Fruit fly (Drosophila melanogaster) whole organism, embryonic: Measurements from ENCODE around the gene CG18268.

ENCODE experiments used
- ATbp ChIP-seq: fragments of 200-800 bp; sonication (Bioruptor generic); optimal IDR thresholded peaks from 2 replicates; lab custom pipeline; 2017; ENCODE audit warnings: missing biosample characterization, mild to moderate bottlenecking, missing genetic modification characterization, missing genetic modification reagents
- Adf1 ChIP-seq: fragments of 200-800 bp; sonication (Bioruptor generic); IDR thresholded peaks from 2 replicates; pipeline ENCODE4 v1.3.6; 2022; ENCODE audit warnings: missing biosample characterization, missing genetic modification characterization
- Asciz ChIP-seq: fragments of 200-800 bp; sonication (Bioruptor generic); optimal IDR thresholded peaks from 2 replicates; lab custom pipeline; 2017; ENCODE audit warnings: missing biosample characterization, mild to moderate bottlenecking, missing genetic modification characterization, missing genetic modification reagents
- CG1024 ChIP-seq: fragments of 200-800 bp; sonication (Bioruptor generic); IDR thresholded peaks from 2 replicates; pipeline ENCODE4 v1.3.6; 2022; ENCODE audit warnings: missing biosample characterization, missing genetic modification characterization
- CG10274 ChIP-seq: fragments of 200-800 bp; sonication (Bioruptor generic); optimal IDR thresholded peaks from 3 replicates; lab custom pipeline; 2017; ENCODE audit warnings: missing biosample characterization, mild to moderate bottlenecking, missing genetic modification characterization
- CG11398 ChIP-seq: fragments of 200-800 bp; sonication (Bioruptor generic); optimal IDR thresholded peaks from 2 replicates; lab custom pipeline; 2016; ENCODE audit warnings: missing biosample characterization, missing genetic modification characterization
- CG11696 ChIP-seq: fragments of 200-800 bp; sonication (Bioruptor generic); IDR thresholded peaks from 2 replicates; pipeline ENCODE4 v1.3.6; 2022; ENCODE audit warnings: missing biosample characterization, missing genetic modification characterization
- CG12071 ChIP-seq: fragments of 200-800 bp; sonication (Bioruptor generic); optimal IDR thresholded peaks from 3 replicates; lab custom pipeline; 2018; ENCODE audit warnings: missing biosample characterization, mild to moderate bottlenecking, missing genetic modification characterization
- CG12219 ChIP-seq: fragments of 200-800 bp; sonication (Bioruptor generic); optimal IDR thresholded peaks from 3 replicates; lab custom pipeline; 2018; ENCODE audit warnings: missing biosample characterization, mild to moderate bottlenecking, missing genetic modification characterization
- CG13424 ChIP-seq: fragments of 200-800 bp; sonication (Bioruptor generic); optimal IDR thresholded peaks from 2 replicates; lab custom pipeline; 2019; ENCODE audit warnings: missing biosample characterization, mild to moderate bottlenecking, missing genetic modification characterization, moderate library complexity
- CG15269 ChIP-seq: fragments of 200-800 bp; sonication (Bioruptor generic); optimal IDR thresholded peaks from 2 replicates; lab custom pipeline; 2018; ENCODE audit warnings: missing biosample characterization, mild to moderate bottlenecking, missing genetic modification characterization, moderate library complexity
- CG1529 ChIP-seq: fragments of 200-800 bp; sonication (Bioruptor generic); optimal IDR thresholded peaks from 3 replicates; lab custom pipeline; 2018; ENCODE audit warnings: missing biosample characterization, missing genetic modification characterization
- CG17802 ChIP-seq: fragments of 200-800 bp; sonication (Bioruptor generic); optimal IDR thresholded peaks from 2 replicates; lab custom pipeline; 2018; ENCODE audit warnings: missing biosample characterization, mild to moderate bottlenecking, missing genetic modification characterization, moderate library complexity
- CG2129 ChIP-seq: fragments of 200-800 bp; sonication (Bioruptor generic); IDR thresholded peaks from 2 replicates; pipeline ENCODE4 v1.3.6; 2022; ENCODE audit warnings: missing biosample characterization, missing genetic modification characterization; ENCODE audit not compliant: partially characterized antibody
- CG2199 ChIP-seq: fragments of 200-800 bp; sonication (Bioruptor generic); IDR thresholded peaks from 3 replicates; pipeline ENCODE4 v1.3.6; 2022; ENCODE audit warnings: missing biosample characterization, missing genetic modification characterization
- CG2875 ChIP-seq: fragments of 200-800 bp; sonication (Bioruptor generic); optimal IDR thresholded peaks from 2 replicates; lab custom pipeline; 2017; ENCODE audit warnings: missing biosample characterization, mild to moderate bottlenecking, missing genetic modification characterization, missing genetic modification reagents
- CG33557 ChIP-seq: fragments of 200-800 bp; sonication (Bioruptor generic); optimal IDR thresholded peaks from 2 replicates; lab custom pipeline; 2019; ENCODE audit warnings: missing biosample characterization, mild to moderate bottlenecking, missing genetic modification characterization, moderate library complexity
- CG3407 ChIP-seq: fragments of 200-800 bp; sonication (Bioruptor generic); optimal IDR thresholded peaks from 2 replicates; lab custom pipeline; 2018; ENCODE audit warnings: missing biosample characterization, mild to moderate bottlenecking, missing genetic modification characterization
- CG4707 ChIP-seq: fragments of 200-800 bp; sonication (Bioruptor generic); optimal IDR thresholded peaks from 2 replicates; lab custom pipeline; 2018; ENCODE audit warnings: missing biosample characterization, mild to moderate bottlenecking, missing genetic modification characterization, moderate library complexity
- CG4820 ChIP-seq: fragments of 200-800 bp; sonication (Bioruptor generic); optimal IDR thresholded peaks from 3 replicates; lab custom pipeline; 2016; ENCODE audit warnings: missing biosample characterization, missing genetic modification characterization
- CG6254 ChIP-seq: fragments of 200-800 bp; sonication (Bioruptor generic); optimal IDR thresholded peaks from 3 replicates; lab custom pipeline; 2017; ENCODE audit warnings: mild to moderate bottlenecking, missing biosample characterization, missing genetic modification reagents, missing genetic modification characterization
- CG7271 ChIP-seq: fragments of 200-800 bp; sonication (Bioruptor generic); optimal IDR thresholded peaks from 2 replicates; lab custom pipeline; 2018; ENCODE audit warnings: missing biosample characterization, mild to moderate bottlenecking, missing genetic modification characterization, moderate library complexity
- CG8388 ChIP-seq: fragments of 200-800 bp; sonication (Bioruptor generic); optimal IDR thresholded peaks from 2 replicates; lab custom pipeline; 2019; ENCODE audit warnings: missing biosample characterization, mild to moderate bottlenecking, missing genetic modification characterization, moderate library complexity
- CG9727 ChIP-seq: fragments of 200-800 bp; sonication (Bioruptor generic); optimal IDR thresholded peaks from 3 replicates; lab custom pipeline; 2017; ENCODE audit warnings: missing biosample characterization, mild to moderate bottlenecking, missing genetic modification characterization
- Drgx ChIP-seq: fragments of 200-800 bp; sonication (Bioruptor generic); IDR thresholded peaks from 2 replicates; pipeline ENCODE4 v1.3.6; 2022; ENCODE audit warnings: missing biosample characterization, missing genetic modification characterization
- Hr51 ChIP-seq, 2 experiments: fragments of 200-800 bp; sonication (Bioruptor generic); optimal IDR thresholded peaks; 2 replicates in 1 of 2; 3 replicates in 1 of 2; lab custom pipeline; 2016 to 2018; ENCODE audit warnings: missing biosample characterization in 2 of 2, missing genetic modification characterization in 2 of 2, mild to moderate bottlenecking in 1 of 2, moderate library complexity in 1 of 2
- Jarid2 ChIP-seq: fragments of 200-800 bp; sonication (Bioruptor generic); optimal IDR thresholded peaks from 3 replicates; lab custom pipeline; 2017; ENCODE audit warnings: mild to moderate bottlenecking, missing biosample characterization, missing genetic modification reagents, missing genetic modification characterization
- Lhr ChIP-seq: fragments of 200-800 bp; sonication (Bioruptor generic); optimal IDR thresholded peaks from 3 replicates; lab custom pipeline; 2017; ENCODE audit warnings: mild to moderate bottlenecking, missing biosample characterization, missing genetic modification reagents, missing genetic modification characterization
- MTF-1 ChIP-seq: fragments of 200-800 bp; sonication (Bioruptor generic); optimal IDR thresholded peaks from 2 replicates; lab custom pipeline; 2018; ENCODE audit warnings: missing biosample characterization, mild to moderate bottlenecking, missing genetic modification characterization, borderline replicate concordance
- Meics ChIP-seq: fragments of 200-800 bp; sonication (Bioruptor generic); optimal IDR thresholded peaks from 2 replicates; lab custom pipeline; 2017; ENCODE audit warnings: missing biosample characterization, mild to moderate bottlenecking, missing genetic modification characterization
- NfI ChIP-seq: fragments of 200-800 bp; sonication (Bioruptor generic); optimal IDR thresholded peaks from 3 replicates; lab custom pipeline; 2018; ENCODE audit warnings: missing biosample characterization, mild to moderate bottlenecking, missing genetic modification characterization, moderate library complexity
- Oli ChIP-seq: fragments of 200-800 bp; sonication (Bioruptor generic); optimal IDR thresholded peaks from 2 replicates; lab custom pipeline; 2018; ENCODE audit warnings: missing biosample characterization, mild to moderate bottlenecking, missing genetic modification characterization, moderate library complexity
- Rx ChIP-seq: fragments of 200-800 bp; sonication (Bioruptor generic); IDR thresholded peaks from 2 replicates; pipeline ENCODE4 v1.3.6; 2022; ENCODE audit warnings: missing biosample characterization, missing genetic modification characterization
- Sox100B ChIP-seq: fragments of 200-800 bp; sonication (Bioruptor generic); optimal IDR thresholded peaks from 3 replicates; lab custom pipeline; 2018; ENCODE audit warnings: missing biosample characterization, mild to moderate bottlenecking, missing genetic modification characterization
- chinmo ChIP-seq: fragments of 200-800 bp; sonication (Bioruptor generic); IDR thresholded peaks from 4 replicates; pipeline ENCODE4 v1.3.6; 2022; ENCODE audit warnings: missing biosample characterization, missing genetic modification characterization; ENCODE audit not compliant: partially characterized antibody
- ci ChIP-seq: fragments of 200-800 bp; sonication (Bioruptor generic); IDR thresholded peaks from 3 replicates; pipeline ENCODE4 v1.3.6; 2022; ENCODE audit warnings: missing biosample characterization, missing genetic modification characterization
- dmrt99B ChIP-seq: fragments of 200-800 bp; sonication (Bioruptor generic); optimal IDR thresholded peaks from 2 replicates; lab custom pipeline; 2018; ENCODE audit warnings: missing biosample characterization, mild to moderate bottlenecking, missing genetic modification characterization, moderate library complexity
- fd102C ChIP-seq: fragments of 200-800 bp; sonication (Bioruptor generic); optimal IDR thresholded peaks from 2 replicates; lab custom pipeline; 2018; ENCODE audit warnings: missing biosample characterization, mild to moderate bottlenecking, missing genetic modification characterization, moderate library complexity
- lov ChIP-seq, 2 experiments: fragments of 200-800 bp in 1 of 2; fragments of >200 bp in 1 of 2; sonication (Bioruptor generic) in 1 of 2; IDR thresholded peaks in 1 of 2; optimal IDR thresholded peaks in 1 of 2; 2 replicates in 1 of 2; 3 replicates in 1 of 2; pipeline versions ENCODE4 v1.3.6 to Lab custom; 2017 to 2022; ENCODE audit warnings: missing biosample characterization in 1 of 2, missing genetic modification characterization in 1 of 2
- pita ChIP-seq: fragments of 200-800 bp; sonication (Bioruptor generic); optimal IDR thresholded peaks from 2 replicates; lab custom pipeline; 2017; ENCODE audit warnings: missing biosample characterization, mild to moderate bottlenecking, missing genetic modification characterization
- run ChIP-seq: fragments of 200-800 bp; sonication (Bioruptor generic); optimal IDR thresholded peaks from 3 replicates; lab custom pipeline; 2018; ENCODE audit warnings: missing biosample characterization, mild to moderate bottlenecking, missing genetic modification characterization
- salm ChIP-seq: fragments of 200-800 bp; sonication (Bioruptor generic); optimal IDR thresholded peaks from 2 replicates; lab custom pipeline; 2018; ENCODE audit warnings: missing biosample characterization, mild to moderate bottlenecking, missing genetic modification characterization
- schlank ChIP-seq: fragments of 200-800 bp; sonication (Bioruptor generic); optimal IDR thresholded peaks from 2 replicates; lab custom pipeline; 2018; ENCODE audit warnings: missing biosample characterization, mild to moderate bottlenecking, missing genetic modification characterization
- stwl ChIP-seq: fragments of 200-800 bp; sonication (Bioruptor generic); optimal IDR thresholded peaks from 3 replicates; lab custom pipeline; 2018; ENCODE audit warnings: missing biosample characterization, mild to moderate bottlenecking, missing genetic modification characterization, moderate library complexity
- tgo ChIP-seq: fragments of 200-800 bp; sonication (Bioruptor generic); IDR thresholded peaks from 3 replicates; pipeline ENCODE4 v1.3.6; 2022; ENCODE audit warnings: missing biosample characterization, missing genetic modification characterization
- ttk ChIP-seq: fragments of 200-800 bp; sonication (Bioruptor generic); IDR thresholded peaks from 2 replicates; pipeline ENCODE4 v2.1.2; 2022; ENCODE audit warnings: missing biosample characterization, missing genetic modification characterization
- wek ChIP-seq: fragments of 200-800 bp; sonication (Bioruptor generic); optimal IDR thresholded peaks from 3 replicates; lab custom pipeline; 2018; ENCODE audit warnings: missing biosample characterization, mild to moderate bottlenecking, missing genetic modification characterization, moderate library complexity
- zen2 ChIP-seq: fragments of 200-800 bp; sonication (Bioruptor generic); IDR thresholded peaks from 3 replicates; pipeline ENCODE4 v1.3.6; 2022; ENCODE audit warnings: missing biosample characterization, missing genetic modification characterization; ENCODE audit not compliant: partially characterized antibody

CG18268 gene

DNA sequence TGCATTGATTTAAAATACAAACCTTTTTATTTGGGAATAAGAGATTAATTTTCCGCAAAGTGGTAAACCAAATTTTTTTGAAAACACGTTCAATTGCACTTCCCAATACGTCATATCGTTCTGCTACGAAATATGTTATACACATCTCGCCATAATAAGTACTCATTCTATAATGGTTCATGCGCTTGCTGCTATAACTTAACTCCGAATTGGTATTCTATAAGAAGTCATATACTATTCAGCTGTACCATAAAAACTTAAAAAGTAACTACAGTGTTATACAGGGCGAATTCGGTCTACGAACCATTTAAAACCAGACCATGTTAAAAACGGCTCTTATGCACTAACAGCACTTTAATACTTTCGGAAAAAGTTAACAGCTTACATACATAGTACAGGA, 24.6 kb downstream of the CG18268 start:
- peak; percentile 16; the same call in 1 of the 3 replicates for TF ChIP-seq zen2 (GFP tag; lab: Robert Waterston, UW)
- peak in 1 of 2 experiments; percentile 38 for TF ChIP-seq Hr51 (GFP tag; optimal IDR thresholded peaks at IDR 0.05; lab: Kevin White, UChicago)
- no peak for TF ChIP-seq lov (optimal IDR thresholded peaks at IDR 0.05; lab: Kevin White, UChicago)
- TF ChIP-seq lov (GFP tag; IDR thresholded peaks at IDR 0.05; lab: Robert Waterston, UW): peak; percentile 78; the same call in 2 of the 3 replicates
- peak; percentile 43 for TF ChIP-seq CG6254 (GFP tag; lab: Kevin White, UChicago)
- TF ChIP-seq CG12219 (GFP tag; lab: Kevin White, UChicago): peak; percentile 45
- TF ChIP-seq CG15269 (tag; lab: Kevin White, UChicago): peak; percentile 50
- no peak for TF ChIP-seq CG2129
- peak; percentile 39 for TF ChIP-seq CG17802 (tag; lab: Kevin White, UChicago)
- TF ChIP-seq dmrt99B (tag; lab: Kevin White, UChicago): peak; percentile 23
- TF ChIP-seq tgo (GFP tag; lab: Robert Waterston, UW): no peak
- peak; percentile 17 for TF ChIP-seq CG1529 (GFP tag; lab: Kevin White, UChicago)
- peak; percentile 37 for TF ChIP-seq Sox100B
- no peak for TF ChIP-seq run (tag; lab: Kevin White, UChicago)
- TF ChIP-seq ttk (GFP tag; lab: Robert Waterston, UW): peak; percentile 10; the same call in 1 of the 2 replicates
- peak; percentile 26 for TF ChIP-seq CG4820 (GFP tag; lab: Kevin White, UChicago)
- TF ChIP-seq CG11398 (GFP tag; lab: Kevin White, UChicago): no peak
- peak; percentile 81 for TF ChIP-seq CG7271 (tag; lab: Kevin White, UChicago)
- TF ChIP-seq Jarid2: peak; percentile 10
- TF ChIP-seq Drgx (GFP tag; lab: Robert Waterston, UW): peak; percentile 44
- TF ChIP-seq ci (GFP tag; lab: Robert Waterston, UW): peak; percentile 84
- TF ChIP-seq CG4707: peak; percentile 79
- peak; percentile 28 for TF ChIP-seq CG3407 (GFP tag; lab: Kevin White, UChicago)
- no peak for TF ChIP-seq CG10274 (GFP tag; lab: Kevin White, UChicago)
- peak; percentile 64 for TF ChIP-seq NfI
- TF ChIP-seq Oli (tag; lab: Kevin White, UChicago): peak; percentile 42
- TF ChIP-seq Meics (GFP tag; lab: Kevin White, UChicago): peak; percentile 20
- TF ChIP-seq CG11696 (GFP tag; lab: Robert Waterston, UW): 0 out of 2 replicates have a peak, but pooled peaks have one; percentile 8
- TF ChIP-seq chinmo: 0 out of 4 replicates have a peak, but pooled peaks have one; percentile 38
- peak; percentile 84 for TF ChIP-seq wek (GFP tag; lab: Kevin White, UChicago)
- peak; percentile 60 for TF ChIP-seq CG12071 (GFP tag; lab: Kevin White, UChicago)
- TF ChIP-seq Adf1 (GFP tag; lab: Robert Waterston, UW): no peak
- TF ChIP-seq Asciz: peak; percentile 57
- TF ChIP-seq ATbp (GFP tag; lab: Kevin White, UChicago): peak; percentile 57
- TF ChIP-seq MTF-1 (GFP tag; lab: Kevin White, UChicago): peak; percentile 78
- no peak for TF ChIP-seq salm (tag; lab: Kevin White, UChicago)
- peak; percentile 35 for TF ChIP-seq pita (GFP tag; lab: Kevin White, UChicago)
- TF ChIP-seq stwl (tag; lab: Kevin White, UChicago): peak; percentile 57
- TF ChIP-seq CG1024 (GFP tag; lab: Robert Waterston, UW): no peak
- TF ChIP-seq CG2875: peak; percentile 61
- TF ChIP-seq CG9727 (GFP tag; lab: Kevin White, UChicago): no peak
- peak; percentile 47 for TF ChIP-seq CG13424 (tag; lab: Kevin White, UChicago)
- TF ChIP-seq fd102C (GFP tag; lab: Kevin White, UChicago): peak; percentile 20
- peak; percentile 29 for TF ChIP-seq CG8388 (GFP tag; lab: Kevin White, UChicago)
- peak; percentile 39 for TF ChIP-seq CG33557 (GFP tag; lab: Kevin White, UChicago)
- peak; percentile 12; the same call in 1 of the 2 replicates for TF ChIP-seq Rx (GFP tag; lab: Robert Waterston, UW)
- peak; percentile 39 for TF ChIP-seq Lhr (GFP tag; lab: Kevin White, UChicago)
- 0 out of 3 replicates have a peak, but pooled peaks have one; percentile 24 for TF ChIP-seq CG2199 (GFP tag; lab: Robert Waterston, UW)
- no peak for TF ChIP-seq schlank
